Worm (Caenorhabditis elegans) whole organism, late embryonic: ENCODE data around the gene txdc-12.2.

ENCODE experiments used
- C08G9.2 ChIP-seq: sonication (generic microtip); optimal IDR thresholded peaks from 2 replicates; lab custom pipeline; 2016; ENCODE audit warnings: mild to moderate bottlenecking, missing genetic modification characterization, moderate library complexity, missing compliant biosample characterization
- T23F11.4 ChIP-seq: fragments of 200-800 bp; sonication (Bioruptor generic); optimal IDR thresholded peaks from 2 replicates; lab custom pipeline; 2018; ENCODE audit warnings: mild to moderate bottlenecking, missing genetic modification characterization, missing compliant biosample characterization
- ahr-1 ChIP-seq: sonication (generic microtip); optimal IDR thresholded peaks from 2 replicates; lab custom pipeline; 2016; ENCODE audit warnings: missing genetic modification characterization, missing compliant biosample characterization
- ama-1 ChIP-seq: fragments of 150-350 bp; optimal IDR thresholded peaks from 2 replicates; lab custom pipeline; 2014
- ceh-19 ChIP-seq: fragments of 200-800 bp; sonication (Bioruptor generic); optimal IDR thresholded peaks from 2 replicates; lab custom pipeline; 2018; ENCODE audit warnings: mild to moderate bottlenecking, missing genetic modification characterization, missing compliant biosample characterization
- ceh-2 ChIP-seq: sonication (generic microtip); optimal IDR thresholded peaks from 2 replicates; lab custom pipeline; 2016; ENCODE audit warnings: missing genotype, missing genetic modification characterization, missing compliant biosample characterization
- ceh-22 ChIP-seq: sonication (generic microtip); optimal IDR thresholded peaks from 2 replicates; lab custom pipeline; 2017; ENCODE audit warnings: missing biosample characterization, missing genetic modification characterization
- ceh-30 ChIP-seq: fragments of 150-350 bp; optimal IDR thresholded peaks from 2 replicates; lab custom pipeline; 2014; ENCODE audit warnings: missing biosample characterization, missing genetic modification characterization
- ceh-31 ChIP-seq: sonication (generic microtip); optimal IDR thresholded peaks from 2 replicates; lab custom pipeline; 2016; ENCODE audit warnings: missing genetic modification characterization, missing compliant biosample characterization
- ceh-34 ChIP-seq: sonication (generic microtip); optimal IDR thresholded peaks from 2 replicates; lab custom pipeline; 2016; ENCODE audit warnings: mild to moderate bottlenecking, missing genetic modification characterization, missing compliant biosample characterization
- ceh-48 ChIP-seq: sonication (generic microtip); optimal IDR thresholded peaks from 2 replicates; lab custom pipeline; 2016; ENCODE audit warnings: missing genetic modification characterization, inconsistent platforms, missing compliant biosample characterization
- dmd-4 ChIP-seq: sonication (generic microtip); optimal IDR thresholded peaks from 2 replicates; lab custom pipeline; 2016; ENCODE audit warnings: borderline replicate concordance, missing genetic modification characterization, missing compliant biosample characterization
- elt-2 ChIP-seq: sonication (generic microtip); optimal IDR thresholded peaks from 2 replicates; lab custom pipeline; 2016; ENCODE audit warnings: missing genetic modification reagents, missing genetic modification characterization, missing compliant biosample characterization
- elt-4 ChIP-seq: sonication (generic microtip); optimal IDR thresholded peaks from 2 replicates; lab custom pipeline; 2016; ENCODE audit warnings: missing genetic modification characterization, missing compliant biosample characterization
- fkh-10 ChIP-seq: fragments of 150-350 bp; optimal IDR thresholded peaks from 2 replicates; lab custom pipeline; 2014; ENCODE audit warnings: missing biosample characterization, missing genetic modification reagents, missing genetic modification characterization
- fkh-6 ChIP-seq: sonication (generic microtip); optimal IDR thresholded peaks from 2 replicates; lab custom pipeline; 2016; ENCODE audit warnings: missing genetic modification characterization, missing compliant biosample characterization
- gmeb-2 ChIP-seq: sonication (generic microtip); optimal IDR thresholded peaks from 2 replicates; lab custom pipeline; 2016; ENCODE audit warnings: missing genetic modification characterization, inconsistent platforms, missing compliant biosample characterization
- hlh-13 ChIP-seq: fragments of 200-800 bp; sonication (Bioruptor generic); optimal IDR thresholded peaks from 2 replicates; lab custom pipeline; 2018; ENCODE audit warnings: mild to moderate bottlenecking, missing genetic modification characterization, missing compliant biosample characterization
- hlh-30 ChIP-seq: sonication (generic microtip); optimal IDR thresholded peaks from 2 replicates; lab custom pipeline; 2017; ENCODE audit warnings: antibody characterized with exemption, missing genetic modification characterization, missing compliant biosample characterization; ENCODE audit not compliant: insufficient read depth
- hlh-6 ChIP-seq: sonication (generic microtip); optimal IDR thresholded peaks from 2 replicates; lab custom pipeline; 2016; ENCODE audit warnings: missing genotype, missing genetic modification characterization, missing compliant biosample characterization
- lin-11 ChIP-seq: fragments of 200-800 bp; sonication (Bioruptor generic); optimal IDR thresholded peaks from 2 replicates; lab custom pipeline; 2018; ENCODE audit warnings: mild to moderate bottlenecking, missing genetic modification characterization, missing compliant biosample characterization
- madf-2 ChIP-seq: sonication (generic microtip); optimal IDR thresholded peaks from 2 replicates; lab custom pipeline; 2017; ENCODE audit warnings: missing genetic modification characterization, missing compliant biosample characterization
- mec-3 ChIP-seq: sonication (generic microtip); optimal IDR thresholded peaks from 2 replicates; lab custom pipeline; 2016; ENCODE audit warnings: borderline replicate concordance, missing genetic modification characterization, missing compliant biosample characterization
- nfya-1 ChIP-seq: sonication (generic microtip); optimal IDR thresholded peaks from 2 replicates; lab custom pipeline; 2017; ENCODE audit warnings: missing genetic modification characterization, mild to moderate bottlenecking, missing compliant biosample characterization, antibody characterized with exemption, moderate library complexity
- nhr-11 ChIP-seq: fragments of 150-350 bp; optimal IDR thresholded peaks from 2 replicates; lab custom pipeline; 2014; ENCODE audit warnings: missing biosample characterization, missing genetic modification characterization
- nhr-232 ChIP-seq: sonication (generic microtip); optimal IDR thresholded peaks from 2 replicates; lab custom pipeline; 2016; ENCODE audit warnings: missing genetic modification characterization, missing compliant biosample characterization
- odd-2 ChIP-seq: sonication (generic microtip); optimal IDR thresholded peaks from 2 replicates; lab custom pipeline; 2017; ENCODE audit warnings: antibody characterized with exemption, mild to moderate bottlenecking, missing genetic modification characterization, missing compliant biosample characterization
- pat-9 ChIP-seq: fragments of 200-800 bp; sonication (Bioruptor generic); optimal IDR thresholded peaks from 2 replicates; lab custom pipeline; 2018; ENCODE audit warnings: mild to moderate bottlenecking, missing genetic modification characterization, moderate library complexity, missing compliant biosample characterization
- pax-1 ChIP-seq: fragments of 150-350 bp; optimal IDR thresholded peaks from 2 replicates; lab custom pipeline; 2014; ENCODE audit warnings: missing biosample characterization, missing genetic modification characterization
- rnt-1 ChIP-seq: sonication (generic microtip); optimal IDR thresholded peaks from 2 replicates; lab custom pipeline; 2016; ENCODE audit warnings: missing genetic modification characterization, missing compliant biosample characterization
- sdc-2 ChIP-seq: sonication (generic microtip); optimal IDR thresholded peaks from 2 replicates; lab custom pipeline; 2016; ENCODE audit warnings: missing genotype, missing genetic modification characterization, missing compliant biosample characterization
- sox-2 ChIP-seq: fragments of 200-800 bp; sonication (Bioruptor generic); IDR thresholded peaks from 2 replicates; pipeline ENCODE4 v1.3.6; 2022; ENCODE audit warnings: missing genetic modification reagents, missing genetic modification characterization, missing compliant biosample characterization
- sox-4 ChIP-seq: sonication (generic microtip); optimal IDR thresholded peaks from 2 replicates; lab custom pipeline; 2017; ENCODE audit warnings: mild to moderate bottlenecking, missing genetic modification characterization, inconsistent platforms, missing compliant biosample characterization
- syd-9 ChIP-seq: sonication (generic microtip); optimal IDR thresholded peaks from 2 replicates; lab custom pipeline; 2016; ENCODE audit warnings: mild to moderate bottlenecking, missing genetic modification characterization, moderate library complexity, missing compliant biosample characterization
- tbx-2 ChIP-seq: sonication (generic microtip); optimal IDR thresholded peaks from 2 replicates; lab custom pipeline; 2016; ENCODE audit warnings: missing genetic modification characterization, missing compliant biosample characterization
- unc-55 ChIP-seq: sonication (generic microtip); optimal IDR thresholded peaks from 2 replicates; lab custom pipeline; 2017; ENCODE audit warnings: missing biosample characterization, missing genetic modification reagents, missing genetic modification characterization
- ztf-16 ChIP-seq: sonication (generic microtip); optimal IDR thresholded peaks from 2 replicates; lab custom pipeline; 2017; ENCODE audit warnings: missing genetic modification characterization, missing compliant biosample characterization

Gene txdc-12.2

ce11 chrX:2089434-2089833 lies 15.2 kb downstream of the txdc-12.2 start, which contains the start of gene lsy-2 (continued):
- TF ChIP-seq nhr-11, result no peak
- TF ChIP-seq ceh-48 (tag; lab: Kevin White, UChicago), result no peak
- TF ChIP-seq madf-2, result no peak
- peak; percentile 3 for TF ChIP-seq tbx-2 (tag; lab: Kevin White, UChicago)
- peak; percentile 41 for TF ChIP-seq ceh-34
- no peak for TF ChIP-seq ceh-2
- peak; percentile 46 for TF ChIP-seq sdc-2 (tag; lab: Kevin White, UChicago)
- TF ChIP-seq pat-9, result no peak
- no peak for TF ChIP-seq hlh-13 (GFP tag; lab: Kevin White, UChicago)
- no peak for TF ChIP-seq lin-11
- no peak for TF ChIP-seq fkh-6
- TF ChIP-seq fkh-10 (GFP tag; lab: Kevin White, UChicago), result no peak
- no peak for TF ChIP-seq hlh-6 (tag; lab: Kevin White, UChicago)
- TF ChIP-seq odd-2 (tag; lab: Kevin White, UChicago), result no peak
- no peak for TF ChIP-seq ceh-31 (tag; lab: Kevin White, UChicago)
- TF ChIP-seq ama-1, result no peak
- no peak for TF ChIP-seq ceh-19 (GFP tag; lab: Kevin White, UChicago)
- TF ChIP-seq sox-4, result no peak
- peak; percentile 8 for TF ChIP-seq unc-55 (GFP tag; lab: Kevin White, UChicago)

- TF ChIP-seq hlh-30 (tag; lab: Kevin White, UChicago), result peak; percentile 54
- TF ChIP-seq elt-2 (tag; lab: Kevin White, UChicago), result peak; percentile 54
- no peak for TF ChIP-seq sdc-2 (tag; lab: Kevin White, UChicago)
- peak; percentile 51 for TF ChIP-seq nfya-1 (tag; lab: Kevin White, UChicago)
- TF ChIP-seq ceh-31 (tag; lab: Kevin White, UChicago), result no peak
- TF ChIP-seq, all 69 proteins: peak for 3
These were observed 16.2 kb downstream of the txdc-12.2 start for ce11 chrX:2090493-2090892.

DNA sequence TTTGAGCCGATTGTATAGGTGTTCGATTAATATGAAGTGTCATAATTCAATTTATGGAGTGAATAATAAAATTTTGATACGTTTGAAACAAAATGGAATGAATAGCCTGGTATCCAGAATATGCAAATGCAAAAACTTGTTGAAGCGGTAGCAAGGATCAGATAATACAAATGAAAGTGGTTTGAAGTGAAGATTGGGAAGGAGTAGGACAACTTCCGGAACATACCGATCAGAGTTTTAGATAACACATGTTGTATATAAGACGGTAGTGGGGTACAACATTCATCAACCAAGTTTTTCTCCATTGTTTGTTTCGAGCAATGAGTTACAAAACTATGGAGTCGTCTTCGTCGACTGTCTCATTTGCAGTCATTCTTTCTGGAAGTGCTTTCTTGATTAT lies 18.9 kb downstream of the txdc-12.2 start, which contains the start of gene col-164:
col-164 (plus strand) TSS at position 301 of the 400 bp plus-strand sequence.
- TF ChIP-seq C08G9.2 (tag; lab: Kevin White, UChicago), result no peak
- TF ChIP-seq madf-2, result no peak
- TF ChIP-seq sox-4, result no peak
- no peak for TF ChIP-seq elt-4 (tag; lab: Kevin White, UChicago)
- no peak for TF ChIP-seq pax-1 (tag; lab: Kevin White, UChicago)
- TF ChIP-seq ceh-48 (tag; lab: Kevin White, UChicago), result no peak
- TF ChIP-seq ahr-1, result no peak
- no peak for TF ChIP-seq T23F11.4 (GFP tag; lab: Kevin White, UChicago)
- TF ChIP-seq ceh-30 (tag; lab: Kevin White, UChicago), result no peak

- TF ChIP-seq ztf-16 (tag; lab: Kevin White, UChicago) (no peak), gmeb-2 (no peak), syd-9 (tag; lab: Kevin White, UChicago) (peak; percentile 14), ceh-30 (tag; lab: Kevin White, UChicago) (no peak)
These were observed 19.8 kb downstream of the txdc-12.2 start for ce11 chrX:2094094-2094493.

ce11 chrX:2096804-2097203 lies 22.6 kb downstream of the txdc-12.2 start, which contains the start of gene T21D9.2:
Gene T21D9.2, minus strand, starts transcription at chrX:2096904.
- TF ChIP-seq elt-2 (tag; lab: Kevin White, UChicago), result no peak
- no peak for TF ChIP-seq dmd-4 (tag; lab: Kevin White, UChicago)
- TF ChIP-seq ceh-31 (tag; lab: Kevin White, UChicago), result no peak
- TF ChIP-seq ceh-22, result no peak
- TF ChIP-seq ahr-1, result no peak
- TF ChIP-seq mec-3 (tag; lab: Kevin White, UChicago), result no peak
- TF ChIP-seq rnt-1 (tag; lab: Kevin White, UChicago), result no peak
- TF ChIP-seq sox-2 (GFP tag; lab: Robert Waterston, UW), result no peak
- TF ChIP-seq nhr-232 (tag; lab: Kevin White, UChicago), result no peak
- TF ChIP-seq ceh-30 (tag; lab: Kevin White, UChicago), result no peak
- no peak for TF ChIP-seq ceh-48 (tag; lab: Kevin White, UChicago)
- no peak for TF ChIP-seq nfya-1 (tag; lab: Kevin White, UChicago)
